Fruit fly (Drosophila melanogaster): Measurements from ENCODE around the gene GckIII.

Gene GckIII

DNA sequence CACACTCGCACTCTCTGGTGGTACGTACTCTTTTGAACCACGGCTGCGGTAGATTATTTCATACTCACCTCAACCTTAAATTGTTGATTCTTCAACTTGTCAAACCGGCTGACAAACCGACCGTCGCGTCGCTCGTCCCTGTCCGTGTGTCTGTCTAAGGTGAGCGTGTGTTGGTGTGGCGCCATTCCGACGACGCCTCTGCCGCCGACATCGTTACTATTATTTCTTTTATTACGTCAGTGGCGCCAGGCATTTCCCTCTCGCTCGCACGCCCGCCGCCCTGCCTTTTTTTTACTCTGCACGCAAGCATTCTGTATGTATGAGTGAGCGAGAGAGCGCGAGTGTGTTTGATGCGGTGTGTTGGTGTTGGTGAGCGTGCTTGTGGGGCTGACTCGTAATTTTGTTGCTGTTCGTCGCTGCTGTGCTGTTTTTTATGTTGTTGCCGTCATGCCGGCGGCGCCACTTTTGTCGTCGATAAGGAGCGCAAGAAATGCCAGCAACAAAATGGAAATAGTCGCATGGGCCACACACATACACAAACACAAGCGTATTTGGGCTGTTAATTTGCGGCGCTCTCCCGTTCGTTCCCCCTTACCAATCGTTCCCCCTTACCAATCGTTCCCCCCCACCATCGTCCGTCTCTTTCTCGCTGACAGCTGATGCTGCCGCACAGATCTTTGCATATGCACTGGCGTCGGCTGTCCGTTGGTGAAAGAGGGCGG is 29.0 kb upstream of the GckIII start (continued):
- TF ChIP-seq D19A (tag; optimal IDR thresholded peaks at IDR 0.05) (no peak), CG15073 (GFP tag; optimal IDR thresholded peaks at IDR 0.05) (no peak), maf-S (GFP tag; optimal IDR thresholded peaks at IDR 0.05) (no peak), CG17359 (tag; optimal IDR thresholded peaks at IDR 0.05) (no peak), oc (tag; optimal IDR thresholded peaks at IDR 0.05) (no peak), slp2 (GFP tag; optimal IDR thresholded peaks at IDR 0.05) (no peak), CG30020 (tag; optimal IDR thresholded peaks at IDR 0.05) (no peak), Oli (tag; optimal IDR thresholded peaks at IDR 0.05) (no peak), CG10565 (GFP tag; optimal IDR thresholded peaks at IDR 0.05) (no peak), odd (GFP tag; optimal IDR thresholded peaks at IDR 0.05) (peak; percentile 34), CG16863 (GFP tag; optimal IDR thresholded peaks at IDR 0.05) (no peak), CG1024 (GFP tag; IDR thresholded peaks at IDR 0.05) (no peak), CG8478 (optimal IDR thresholded peaks at IDR 0.05) (peak; percentile 93), CG2678 (tag; optimal IDR thresholded peaks at IDR 0.05) (peak; percentile 9), CG34224 (GFP tag; IDR thresholded peaks at IDR 0.05; ENCODE audit: partially characterized antibody) (peak; percentile 51; the same call in 1 of the 3 replicates), sens (GFP tag) (peak; percentile 77), CG10543 (GFP tag; optimal IDR thresholded peaks at IDR 0.05) (peak; percentile 98), CG14860 (GFP tag; IDR thresholded peaks at IDR 0.05; ENCODE audit: partially characterized antibody) (0 out of 3 replicates have a peak, but pooled peaks have one; percentile 33), dmrt11E (tag; optimal IDR thresholded peaks at IDR 0.05) (no peak), Rx (GFP tag; IDR thresholded peaks at IDR 0.05) (0 out of 2 replicates have a peak, but pooled peaks have one; percentile 25), CHES-1-like (GFP tag; optimal IDR thresholded peaks at IDR 0.05) (peak; percentile 37), D (optimal IDR thresholded peaks at IDR 0.05) (peak; percentile 52), D (GFP tag; optimal IDR thresholded peaks at IDR 0.05) (no peak), CG10462 (GFP tag; optimal IDR thresholded peaks at IDR 0.05) (no peak), HmgD (GFP tag; optimal IDR thresholded peaks at IDR 0.05) (no peak), CG15601 (tag; optimal IDR thresholded peaks at IDR 0.05) (no peak), z (GFP tag; IDR thresholded peaks at IDR 0.05) (peak; percentile 77), Nf-YB (GFP tag; optimal IDR thresholded peaks at IDR 0.05) (peak; percentile 62), CG14710 (tag; optimal IDR thresholded peaks at IDR 0.05) (no peak), repo (GFP tag; optimal IDR thresholded peaks at IDR 0.05) (no peak), sqz (GFP tag; optimal IDR thresholded peaks at IDR 0.05) (peak; percentile 100), BtbVII (GFP tag; optimal IDR thresholded peaks at IDR 0.05) (peak; percentile 82), Hr3 (GFP tag; optimal IDR thresholded peaks at IDR 0.05) (no peak), NFAT (GFP tag; IDR thresholded peaks at IDR 0.05) (peak; percentile 52; the same call in 1 of the 2 replicates), CG3163 (GFP tag; optimal IDR thresholded peaks at IDR 0.05) (peak; percentile 31), Fer2 (tag; optimal IDR thresholded peaks at IDR 0.05) (no peak), Bteb2 (GFP tag; optimal IDR thresholded peaks at IDR 0.05) (no peak), jumu (GFP tag; optimal IDR thresholded peaks at IDR 0.05) (no peak), otp (GFP tag; IDR thresholded peaks at IDR 0.05) (peak; percentile 74), CG7271 (tag; optimal IDR thresholded peaks at IDR 0.05) (no peak), CrebB (tag; optimal IDR thresholded peaks at IDR 0.05) (peak; percentile 31), unc-4 (GFP tag; IDR thresholded peaks at IDR 0.05; ENCODE audit: partially characterized antibody) (peak; percentile 29), gcm2 (GFP tag; optimal IDR thresholded peaks at IDR 0.05) (no peak), CG12391 (tag; optimal IDR thresholded peaks at IDR 0.05) (no peak), CG11695 (GFP tag; IDR thresholded peaks at IDR 0.05) (0 out of 3 replicates have a peak, but pooled peaks have one; percentile 18), sisA (GFP tag; IDR thresholded peaks at IDR 0.05) (no peak), luna (GFP tag; optimal IDR thresholded peaks at IDR 0.05) (no peak), Opbp (GFP tag; IDR thresholded peaks at IDR 0.05; ENCODE audit: partially characterized antibody) (peak; percentile 47; the same call in 2 of the 3 replicates), dati (GFP tag; IDR thresholded peaks at IDR 0.05) (no peak), CG16813 (GFP tag; IDR thresholded peaks at IDR 0.05; ENCODE audit: partially characterized antibody) (no peak)
